Worm (Caenorhabditis elegans) whole organism, young adult: ENCODE measurements around the gene fbxb-91.

Source experiments
- dpff-1 ChIP-seq: sonication (generic microtip); optimal IDR thresholded peaks from 2 replicates; lab custom pipeline; 2017; ENCODE audit warnings: mild to moderate bottlenecking, missing genetic modification characterization, missing compliant biosample characterization
- unc-62 ChIP-seq: fragments of 150-350 bp; optimal IDR thresholded peaks from 2 replicates; lab custom pipeline; 2014; ENCODE audit warnings: missing biosample characterization, missing genetic modification reagents, missing genetic modification characterization

DNA sequence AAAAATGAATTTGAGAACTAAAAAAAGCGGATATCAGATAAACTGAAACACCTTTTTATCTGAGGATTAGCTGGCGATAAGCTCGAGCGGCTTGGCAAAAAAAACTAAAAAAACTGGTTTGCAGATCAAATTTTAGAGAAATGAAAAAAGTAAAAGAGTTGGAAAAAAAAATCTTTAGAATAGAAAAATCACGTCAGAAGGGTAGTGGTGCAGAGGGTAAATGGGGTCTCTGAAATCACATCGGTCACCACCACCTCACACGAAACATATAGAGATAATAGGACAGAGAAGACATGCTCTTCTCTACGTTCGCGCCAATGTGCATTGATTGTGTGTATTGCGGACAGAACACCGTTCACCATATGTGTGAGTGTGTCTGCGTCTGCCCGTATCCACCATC lies 30.7 kb upstream of the fbxb-91 start:
- no peak for TF ChIP-seq dpff-1 (tag; lab: Kevin White, UChicago)
- TF ChIP-seq unc-62 (GFP tag; lab: Kevin White, UChicago) = no peak
